Worm (Caenorhabditis elegans): Measurements from ENCODE around the gene F10G7.12.

DNA sequence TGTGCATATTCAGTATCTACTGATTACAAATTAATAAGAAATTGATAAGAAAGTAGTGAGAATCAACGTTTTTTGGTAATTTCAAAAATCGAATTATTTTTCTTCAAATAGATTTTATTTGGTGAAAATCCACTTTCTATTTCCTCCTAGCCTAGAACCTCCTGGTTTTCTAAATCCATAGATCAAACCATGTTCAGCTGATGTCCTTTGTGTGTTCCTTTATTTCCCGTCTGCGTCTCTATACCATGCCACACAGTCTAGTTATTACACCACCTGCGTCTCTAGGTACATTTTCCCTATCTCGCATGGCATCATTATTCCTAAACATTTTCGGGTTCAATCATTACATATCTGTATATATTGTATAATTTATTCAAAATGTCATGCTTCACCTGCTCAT is 3.6 kb downstream of the F10G7.12 start, which contains the start of gene F10G7.5:
- TF ChIP-seq eor-1 (tag; optimal IDR thresholded peaks at IDR 0.05) (no peak), ceh-82 (tag; optimal IDR thresholded peaks at IDR 0.05) (no peak), snpc-4 (tag; optimal IDR thresholded peaks at IDR 0.05) (no peak), ztf-4 (tag; optimal IDR thresholded peaks at IDR 0.05) (no peak), ZK546.5 (tag; optimal IDR thresholded peaks at IDR 0.05) (no peak), nhr-76 (tag; optimal IDR thresholded peaks at IDR 0.05) (no peak), pqm-1 (tag; optimal IDR thresholded peaks at IDR 0.05) (no peak)

Measured in whole organism, L3 larva.